Fruit fly (Drosophila melanogaster) Kc167 (cell line): Measurements from ENCODE around the gene CG9777.

Experiments
- Myc ChIP-seq: fragments of >200 bp; optimal IDR thresholded peaks from 2 replicates; lab custom pipeline; 2017; ENCODE audit warnings: missing external identifiers
- Sin3A ChIP-seq: fragments of >200 bp; optimal IDR thresholded peaks from 2 replicates; lab custom pipeline; 2018; ENCODE audit warnings: missing external identifiers
- h ChIP-seq: fragments of >200 bp; optimal IDR thresholded peaks from 3 replicates; lab custom pipeline; 2018; ENCODE audit warnings: missing external identifiers
- insv ChIP-seq: fragments of >200 bp; optimal IDR thresholded peaks from 3 replicates; lab custom pipeline; 2018; ENCODE audit warnings: missing external identifiers
- psq ChIP-seq: fragments of >200 bp; optimal IDR thresholded peaks from 2 replicates; lab custom pipeline; 2017; ENCODE audit warnings: missing external identifiers
- ttk ChIP-seq: sonication (Bioruptor generic); optimal IDR thresholded peaks from 2 replicates; lab custom pipeline; 2017; ENCODE audit warnings: missing external identifiers

CG9777 gene

dm6 chrX:16641101-16641420, 9.0 kb upstream of the CG9777 start:
- no peak for TF ChIP-seq Myc (lab: Kevin White, UChicago)

dm6 chrX:16640260-16641100, 8.4 kb upstream of the CG9777 start, which contains the start of the genes SNRPG and mthl1:
TSS of gene SNRPG (minus strand) at chrX:16640419.
TSS of gene mthl1 (plus strand) at chrX:16640968.
- TF ChIP-seq insv (lab: Kevin White, UChicago): no peak
- no peak for TF ChIP-seq Myc (lab: Kevin White, UChicago)
- TF ChIP-seq ttk: no peak
- TF ChIP-seq h (lab: Kevin White, UChicago): no peak
- no peak for TF ChIP-seq psq (lab: Kevin White, UChicago)
- no peak for TF ChIP-seq Sin3A (lab: Kevin White, UChicago)

- TF ChIP-seq psq (lab: Kevin White, UChicago) (peak; percentile 98), ttk (no peak)
Measured at dm6 chrX:16637594-16638485, 5.8 kb upstream of the CG9777 start, which contains the start of gene RpS19a. TSS of gene RpS19a (plus strand) at chrX:16637894.

- TF ChIP-seq insv (lab: Kevin White, UChicago) (no peak), Sin3A (lab: Kevin White, UChicago) (no peak), ttk (no peak), h (lab: Kevin White, UChicago) (no peak), Myc (lab: Kevin White, UChicago) (no peak)
Measured at dm6 chrX:16637106-16637590, 5.1 kb upstream of the CG9777 start, which contains the start of gene Rok. TSS of gene Rok (minus strand) at chrX:16637414.

- no peak for TF ChIP-seq h (lab: Kevin White, UChicago)
- no peak for TF ChIP-seq Sin3A (lab: Kevin White, UChicago)
- no peak for TF ChIP-seq insv (lab: Kevin White, UChicago)
- no peak for TF ChIP-seq ttk
- TF ChIP-seq psq (lab: Kevin White, UChicago): no peak
- no peak for TF ChIP-seq Myc (lab: Kevin White, UChicago)
Measured at dm6 chrX:16633181-16633957, 1.3 kb upstream of the CG9777 start.

- TF ChIP-seq Myc (lab: Kevin White, UChicago): no peak
- no peak for TF ChIP-seq Sin3A (lab: Kevin White, UChicago)
- TF ChIP-seq ttk: no peak
- TF ChIP-seq h (lab: Kevin White, UChicago): no peak
- TF ChIP-seq insv (lab: Kevin White, UChicago): no peak
- no peak for TF ChIP-seq psq (lab: Kevin White, UChicago)
Measured at dm6 chrX:16624519-16624918, 7.5 kb downstream of the CG9777 start.

- TF ChIP-seq Sin3A (lab: Kevin White, UChicago): no peak
- TF ChIP-seq insv (lab: Kevin White, UChicago): no peak
- TF ChIP-seq Myc (lab: Kevin White, UChicago): no peak
- no peak for TF ChIP-seq psq (lab: Kevin White, UChicago)
- TF ChIP-seq h (lab: Kevin White, UChicago): no peak
- TF ChIP-seq ttk: no peak
Measured at dm6 chrX:16623524-16623923, 8.5 kb downstream of the CG9777 start.

- TF ChIP-seq psq (lab: Kevin White, UChicago) (no peak), Myc (lab: Kevin White, UChicago) (no peak), insv (lab: Kevin White, UChicago) (no peak), Sin3A (lab: Kevin White, UChicago) (no peak), ttk (no peak), h (lab: Kevin White, UChicago) (no peak)
Measured at dm6 chrX:16621462-16621861, 10.6 kb downstream of the CG9777 start, which contains the start of gene CG9782. TSS of gene CG9782 (minus strand) at chrX:16621589.

dm6 chrX:16618724-16619123, 13.3 kb downstream of the CG9777 start:
- TF ChIP-seq Myc (lab: Kevin White, UChicago) (no peak), psq (lab: Kevin White, UChicago) (no peak), Sin3A (lab: Kevin White, UChicago) (no peak), ttk (no peak), h (lab: Kevin White, UChicago) (no peak), insv (lab: Kevin White, UChicago) (no peak)

dm6 chrX:16616773-16617738, 15.0 kb downstream of the CG9777 start:
- TF ChIP-seq Myc (lab: Kevin White, UChicago) (no peak), psq (lab: Kevin White, UChicago) (no peak), Sin3A (lab: Kevin White, UChicago) (no peak), ttk (no peak), insv (lab: Kevin White, UChicago) (no peak), h (lab: Kevin White, UChicago) (no peak)
